Fruit fly (Drosophila melanogaster) whole organism, pupa: ENCODE measurements around the gene CG12689.

Experiments
- CG10348 ChIP-seq: fragments of 200-800 bp; sonication (Bioruptor generic); IDR thresholded peaks from 2 replicates; pipeline ENCODE4 v1.3.6; 2022; ENCODE audit warnings: missing biosample characterization, missing genetic modification characterization
- CG12605 ChIP-seq: fragments of 200-800 bp; sonication (Bioruptor generic); IDR thresholded peaks from 2 replicates; pipeline ENCODE4 v1.3.6; 2022; ENCODE audit warnings: missing biosample characterization, missing genetic modification characterization
- CG13204 ChIP-seq: fragments of 200-800 bp; sonication (Bioruptor generic); optimal IDR thresholded peaks from 2 replicates; lab custom pipeline; 2018; ENCODE audit warnings: missing biosample characterization, mild to moderate bottlenecking, missing genetic modification characterization, moderate library complexity
- CG14655 ChIP-seq: fragments of 200-800 bp; sonication (Bioruptor generic); optimal IDR thresholded peaks from 3 replicates; lab custom pipeline; 2017; ENCODE audit warnings: mild to moderate bottlenecking, missing biosample characterization, missing genetic modification reagents, missing genetic modification characterization
- CG15710 ChIP-seq: fragments of 200-800 bp; sonication (Bioruptor generic); optimal IDR thresholded peaks from 2 replicates; lab custom pipeline; 2018; ENCODE audit warnings: missing biosample characterization, mild to moderate bottlenecking, missing genetic modification characterization, moderate library complexity
- CG32121 ChIP-seq: fragments of 200-800 bp; sonication (Bioruptor generic); IDR thresholded peaks from 2 replicates; pipeline ENCODE4 v1.3.6; 2022; ENCODE audit warnings: missing biosample characterization, missing genetic modification characterization
- CG34367 ChIP-seq: fragments of 200-800 bp; sonication (Bioruptor generic); optimal IDR thresholded peaks from 2 replicates; lab custom pipeline; 2018; ENCODE audit warnings: missing biosample characterization, mild to moderate bottlenecking, missing genetic modification characterization
- CG4496 ChIP-seq: fragments of 200-800 bp; sonication (Bioruptor generic); IDR thresholded peaks from 3 replicates; pipeline ENCODE4 v1.3.6; 2022; ENCODE audit warnings: missing biosample characterization, missing genetic modification characterization
- CG8159 ChIP-seq: fragments of 200-800 bp; sonication (Bioruptor generic); optimal IDR thresholded peaks from 3 replicates; lab custom pipeline; 2018; ENCODE audit warnings: missing biosample characterization, mild to moderate bottlenecking, missing genetic modification characterization, moderate library complexity
- CG8301 ChIP-seq: fragments of 200-800 bp; sonication (Bioruptor generic); optimal IDR thresholded peaks from 2 replicates; lab custom pipeline; 2018; ENCODE audit warnings: missing biosample characterization, mild to moderate bottlenecking, missing genetic modification characterization
- CG9948 ChIP-seq: fragments of 200-800 bp; sonication (Bioruptor generic); optimal IDR thresholded peaks from 2 replicates; lab custom pipeline; 2018; ENCODE audit warnings: missing biosample characterization, mild to moderate bottlenecking, missing genetic modification characterization, moderate library complexity
- D1 ChIP-seq: fragments of 200-800 bp; sonication (Bioruptor generic); optimal IDR thresholded peaks from 2 replicates; lab custom pipeline; 2018; ENCODE audit warnings: missing biosample characterization, mild to moderate bottlenecking, missing genetic modification characterization, moderate library complexity
- EcR ChIP-seq: fragments of 200-800 bp; sonication (Bioruptor generic); optimal IDR thresholded peaks from 3 replicates; lab custom pipeline; 2019; ENCODE audit warnings: missing biosample characterization, missing genetic modification characterization, mild to moderate bottlenecking, moderate library complexity, missing genetic modification reagents
- Ets98B ChIP-seq: fragments of 200-800 bp; sonication (Bioruptor generic); IDR thresholded peaks from 2 replicates; pipeline ENCODE4 v1.3.6; 2022; ENCODE audit warnings: missing biosample characterization, missing genetic modification characterization
- Pif1A ChIP-seq: fragments of 200-800 bp; sonication (Bioruptor generic); optimal IDR thresholded peaks from 3 replicates; lab custom pipeline; 2016; ENCODE audit warnings: missing biosample characterization, missing genetic modification characterization
- Pif1B ChIP-seq: fragments of 200-800 bp; sonication (Bioruptor generic); optimal IDR thresholded peaks from 3 replicates; lab custom pipeline; 2016; ENCODE audit warnings: missing biosample characterization, missing genetic modification characterization
- Snoo ChIP-seq: fragments of 200-800 bp; sonication (Bioruptor generic); optimal IDR thresholded peaks from 3 replicates; lab custom pipeline; 2017; ENCODE audit warnings: missing biosample characterization, mild to moderate bottlenecking, missing genetic modification characterization, inconsistent platforms
- fd96Ca ChIP-seq: fragments of 200-800 bp; sonication (Bioruptor generic); IDR thresholded peaks from 3 replicates; pipeline ENCODE4 v1.3.6; 2022; ENCODE audit warnings: missing biosample characterization, missing genetic modification characterization
- gl ChIP-seq: fragments of 200-800 bp; sonication (Bioruptor generic); optimal IDR thresholded peaks from 2 replicates; lab custom pipeline; 2018; ENCODE audit warnings: missing biosample characterization, mild to moderate bottlenecking, missing genetic modification characterization
- rn ChIP-seq: fragments of 200-800 bp; sonication (Bioruptor generic); IDR thresholded peaks from 2 replicates; pipeline ENCODE4 v1.3.6; 2022; ENCODE audit warnings: missing biosample characterization, missing genetic modification characterization

Gene CG12689

dm6 chrX:7586031-7586430 is at the start of gene CG12689:
CG12689 (minus strand) TSS chrX:7586131.
- TF ChIP-seq rn (GFP tag; lab: Robert Waterston, UW) (no peak), CG13204 (GFP tag; lab: Kevin White, UChicago) (no peak), CG12605 (GFP tag; lab: Robert Waterston, UW) (no peak), Snoo (tag; lab: Kevin White, UChicago) (no peak), Pif1B (GFP tag; lab: Kevin White, UChicago) (no peak), Ets98B (GFP tag; lab: Robert Waterston, UW) (no peak), CG8301 (tag; lab: Kevin White, UChicago) (no peak), CG4496 (GFP tag; lab: Robert Waterston, UW) (no peak), D1 (no peak), CG15710 (no peak), CG32121 (GFP tag; lab: Robert Waterston, UW) (no peak), EcR (GFP tag; lab: Kevin White, UChicago) (no peak), CG34367 (tag; lab: Kevin White, UChicago) (no peak), CG9948 (tag; lab: Kevin White, UChicago) (no peak), CG14655 (no peak), gl (tag; lab: Kevin White, UChicago) (no peak)

dm6 chrX:7633036-7633435 is 47.1 kb upstream of the CG12689 start:
- TF ChIP-seq D1 (no peak), CG34367 (tag; lab: Kevin White, UChicago) (no peak), Pif1B (GFP tag; lab: Kevin White, UChicago) (no peak), CG14655 (no peak), CG13204 (GFP tag; lab: Kevin White, UChicago) (no peak)

dm6 chrX:7631359-7631758 is 45.4 kb upstream of the CG12689 start:
- TF ChIP-seq CG4496 (GFP tag; lab: Robert Waterston, UW) = no peak
- no peak for TF ChIP-seq CG14655
- TF ChIP-seq Pif1A = no peak
- no peak for TF ChIP-seq CG12605 (GFP tag; lab: Robert Waterston, UW)
- no peak for TF ChIP-seq Snoo (tag; lab: Kevin White, UChicago)
- TF ChIP-seq EcR (GFP tag; lab: Kevin White, UChicago) = no peak
- no peak for TF ChIP-seq CG8301 (tag; lab: Kevin White, UChicago)
- TF ChIP-seq Pif1B (GFP tag; lab: Kevin White, UChicago) = no peak
- no peak for TF ChIP-seq CG8159 (tag; lab: Kevin White, UChicago)
- TF ChIP-seq, all 21 proteins: peak for 0

dm6 chrX:7629873-7630272 is 43.9 kb upstream of the CG12689 start:
- TF ChIP-seq CG10348 (GFP tag; lab: Robert Waterston, UW) (no peak), CG15710 (no peak), CG4496 (GFP tag; lab: Robert Waterston, UW) (no peak), gl (tag; lab: Kevin White, UChicago) (no peak), rn (GFP tag; lab: Robert Waterston, UW) (no peak), CG13204 (GFP tag; lab: Kevin White, UChicago) (no peak), fd96Ca (GFP tag; lab: Robert Waterston, UW) (no peak), D1 (no peak), CG8301 (tag; lab: Kevin White, UChicago) (no peak), EcR (GFP tag; lab: Kevin White, UChicago) (no peak), Snoo (tag; lab: Kevin White, UChicago) (no peak), CG8159 (tag; lab: Kevin White, UChicago) (no peak), CG12605 (GFP tag; lab: Robert Waterston, UW) (no peak)
- TF ChIP-seq, all 21 proteins: peak for 0

dm6 chrX:7628826-7629576 is 43.1 kb upstream of the CG12689 start:
- TF ChIP-seq Pif1A = no peak
- no peak for TF ChIP-seq CG14655
- no peak for TF ChIP-seq CG34367 (tag; lab: Kevin White, UChicago)
- no peak for TF ChIP-seq Pif1B (GFP tag; lab: Kevin White, UChicago)
- no peak for TF ChIP-seq CG15710
- TF ChIP-seq CG9948 (tag; lab: Kevin White, UChicago) = no peak
- no peak for TF ChIP-seq D1

dm6 chrX:7628344-7628743 is 42.4 kb upstream of the CG12689 start:
- TF ChIP-seq D1 (no peak), CG14655 (no peak), CG13204 (GFP tag; lab: Kevin White, UChicago) (no peak), Ets98B (GFP tag; lab: Robert Waterston, UW) (no peak), CG15710 (no peak), Snoo (tag; lab: Kevin White, UChicago) (no peak), Pif1B (GFP tag; lab: Kevin White, UChicago) (no peak), CG8159 (tag; lab: Kevin White, UChicago) (no peak), CG12605 (GFP tag; lab: Robert Waterston, UW) (no peak), CG32121 (GFP tag; lab: Robert Waterston, UW) (no peak), rn (GFP tag; lab: Robert Waterston, UW) (no peak), CG4496 (GFP tag; lab: Robert Waterston, UW) (no peak)
